Worm (Caenorhabditis elegans) whole organism, early embryonic: ENCODE data around the gene F21C10.7.

Source experiments
- B0310.2 ChIP-seq: sonication (generic microtip); optimal IDR thresholded peaks from 2 replicates; lab custom pipeline; 2016; ENCODE audit warnings: mild to moderate bottlenecking, missing genetic modification characterization, missing compliant biosample characterization
- F13C5.2 ChIP-seq: sonication (generic microtip); optimal IDR thresholded peaks from 2 replicates; lab custom pipeline; 2017; ENCODE audit warnings: mild to moderate bottlenecking, missing genetic modification characterization, inconsistent platforms, missing compliant biosample characterization
- aly-1 ChIP-seq: sonication (generic microtip); optimal IDR thresholded peaks from 2 replicates; lab custom pipeline; 2016; ENCODE audit warnings: missing genetic modification characterization, missing compliant biosample characterization
- ama-1 ChIP-seq: fragments of 150-350 bp; optimal IDR thresholded peaks from 2 replicates; lab custom pipeline; 2014
- ceh-13 ChIP-seq: fragments of 200-800 bp; sonication (Bioruptor generic); optimal IDR thresholded peaks from 2 replicates; lab custom pipeline; 2018; ENCODE audit warnings: mild to moderate bottlenecking, missing genetic modification characterization, missing compliant biosample characterization
- ceh-36 ChIP-seq: sonication (generic microtip); optimal IDR thresholded peaks from 2 replicates; lab custom pipeline; 2016; ENCODE audit warnings: missing genetic modification characterization, inconsistent platforms, missing compliant biosample characterization
- ets-7 ChIP-seq: sonication (generic microtip); optimal IDR thresholded peaks from 2 replicates; lab custom pipeline; 2016; ENCODE audit warnings: missing genotype, missing genetic modification characterization, missing compliant biosample characterization
- flt-1 ChIP-seq: fragments of 200-800 bp; sonication (Bioruptor generic); IDR thresholded peaks from 2 replicates; pipeline ENCODE4 v1.3.6; 2022; ENCODE audit warnings: missing genetic modification characterization, missing compliant biosample characterization
- hmbx-1 ChIP-seq: sonication (generic microtip); optimal IDR thresholded peaks from 2 replicates; lab custom pipeline; 2016; ENCODE audit warnings: mild to moderate bottlenecking, missing genetic modification characterization, missing compliant biosample characterization
- hmg-4 ChIP-seq: fragments of 200-800 bp; sonication (Bioruptor generic); optimal IDR thresholded peaks from 2 replicates; lab custom pipeline; 2018; ENCODE audit warnings: mild to moderate bottlenecking, missing genetic modification characterization, missing compliant biosample characterization
- hnd-1 ChIP-seq: sonication (generic microtip); optimal IDR thresholded peaks from 2 replicates; lab custom pipeline; 2016; ENCODE audit warnings: missing genetic modification characterization, missing compliant biosample characterization
- pes-1 ChIP-seq: fragments of 200-800 bp; sonication (Bioruptor generic); IDR thresholded peaks from 2 replicates; pipeline ENCODE4 v1.3.6; 2022; ENCODE audit warnings: missing genetic modification reagents, missing genetic modification characterization, missing compliant biosample characterization
- scrt-1 ChIP-seq: fragments of 200-800 bp; sonication (Bioruptor generic); IDR thresholded peaks from 2 replicates; pipeline ENCODE4 v1.3.6; 2022; ENCODE audit warnings: missing genetic modification characterization, missing compliant biosample characterization
- sea-1 ChIP-seq: fragments of 200-800 bp; sonication (Bioruptor generic); conservative IDR thresholded peaks from 2 replicates; pipeline ENCODE4 v1.3.6; 2022; ENCODE audit warnings: missing genetic modification characterization, missing compliant biosample characterization
- tbx-11 ChIP-seq: fragments of 200-800 bp; sonication (Bioruptor generic); IDR thresholded peaks from 2 replicates; pipeline ENCODE4 v1.3.6; 2022; ENCODE audit warnings: missing genetic modification characterization, missing compliant biosample characterization
- tbx-37 ChIP-seq: fragments of 200-800 bp; sonication (Bioruptor generic); conservative IDR thresholded peaks from 2 replicates; pipeline ENCODE4 v1.3.6; 2022; ENCODE audit warnings: missing genetic modification reagents, missing genetic modification characterization, missing compliant biosample characterization
- tra-4 ChIP-seq: sonication (generic microtip); optimal IDR thresholded peaks from 2 replicates; lab custom pipeline; 2017; ENCODE audit warnings: missing genetic modification characterization, missing compliant biosample characterization

F21C10.7 gene

DNA sequence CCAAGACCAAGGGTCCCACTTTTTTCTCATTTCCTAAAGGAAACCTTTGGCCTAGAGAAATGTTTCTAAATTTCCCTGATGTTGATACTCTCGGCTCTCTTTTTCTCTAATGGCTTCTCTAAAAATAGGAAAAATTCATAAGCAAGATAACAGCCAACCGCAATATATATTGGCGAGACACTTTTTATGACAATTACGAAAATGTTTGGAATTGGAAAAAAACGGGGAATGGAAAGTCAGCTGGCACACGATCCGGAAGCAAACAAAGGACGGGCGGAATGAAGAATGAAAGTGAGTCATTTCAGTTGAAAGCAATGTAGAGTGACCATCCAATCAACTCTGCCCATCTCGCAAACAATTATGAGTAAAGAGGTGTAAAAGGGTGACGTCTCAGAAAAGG lies 31.2 kb upstream of the F21C10.7 start:
- TF ChIP-seq sea-1 (no peak), scrt-1 (GFP tag; lab: Robert Waterston, UW) (no peak), tra-4 (tag; lab: Kevin White, UChicago) (no peak), hnd-1 (tag; lab: Kevin White, UChicago) (no peak), B0310.2 (tag; lab: Kevin White, UChicago) (no peak), ets-7 (tag; lab: Kevin White, UChicago) (no peak), pes-1 (no peak), hmg-4 (no peak), F13C5.2 (no peak), ceh-36 (tag; lab: Kevin White, UChicago) (no peak), aly-1 (no peak)

DNA sequence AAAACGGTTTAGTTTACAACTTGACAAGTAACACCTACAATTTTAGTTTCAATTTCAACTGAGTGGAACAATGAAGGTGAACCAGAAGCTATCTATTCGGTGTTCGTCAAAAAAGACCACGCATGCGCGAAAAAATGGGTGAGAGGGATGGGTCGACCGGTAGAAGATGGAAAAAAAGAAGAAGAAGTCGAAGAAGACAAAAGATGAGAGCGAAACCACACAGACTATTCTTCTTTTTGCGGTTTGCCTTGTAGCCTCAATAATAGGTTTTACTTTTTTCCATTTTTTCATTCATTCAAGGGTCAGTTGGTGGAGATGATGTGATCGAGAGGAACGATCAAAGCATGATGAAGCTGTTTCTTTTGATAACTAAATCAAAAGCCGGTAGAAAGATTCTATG lies 30.2 kb upstream of the F21C10.7 start:
- TF ChIP-seq ceh-36 (tag; lab: Kevin White, UChicago): no peak
- TF ChIP-seq aly-1: no peak
- TF ChIP-seq sea-1: no peak
- TF ChIP-seq flt-1 (GFP tag; lab: Robert Waterston, UW): no peak
- TF ChIP-seq hmg-4: no peak
- TF ChIP-seq ets-7 (tag; lab: Kevin White, UChicago): no peak
- TF ChIP-seq B0310.2 (tag; lab: Kevin White, UChicago): no peak
- TF ChIP-seq F13C5.2: no peak
- no peak for TF ChIP-seq ama-1 (lab: Kevin White, UChicago)
- no peak for TF ChIP-seq ceh-13 (GFP tag; lab: Kevin White, UChicago)
- TF ChIP-seq hmbx-1 (tag; lab: Kevin White, UChicago): no peak

DNA sequence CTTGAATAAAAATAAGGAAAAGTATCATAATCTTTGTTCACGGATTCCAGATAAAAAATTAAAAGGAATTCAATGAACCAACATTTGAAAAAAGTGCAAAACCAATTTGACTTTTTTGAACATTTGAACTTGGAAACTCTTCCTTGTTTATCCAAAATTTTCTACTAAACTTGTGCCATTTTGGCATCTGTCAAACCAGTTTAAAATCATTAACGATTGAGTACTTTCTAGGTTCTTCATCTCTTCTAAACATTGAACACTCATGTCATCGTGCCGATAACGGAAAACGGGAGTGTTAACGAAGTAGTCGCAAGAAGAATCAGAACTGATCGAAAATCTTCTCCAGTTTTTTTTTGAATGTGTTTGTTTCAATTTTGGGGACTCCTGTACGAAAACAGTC lies 28.3 kb upstream of the F21C10.7 start:
- TF ChIP-seq ceh-13 (GFP tag; lab: Kevin White, UChicago): no peak
- TF ChIP-seq ama-1 (lab: Kevin White, UChicago): no peak
- no peak for TF ChIP-seq hmg-4
- no peak for TF ChIP-seq tbx-11
- TF ChIP-seq ceh-36 (tag; lab: Kevin White, UChicago): no peak
- TF ChIP-seq hnd-1 (tag; lab: Kevin White, UChicago): no peak
- no peak for TF ChIP-seq scrt-1 (GFP tag; lab: Robert Waterston, UW)
- TF ChIP-seq ets-7 (tag; lab: Kevin White, UChicago): no peak
- no peak for TF ChIP-seq sea-1
- no peak for TF ChIP-seq flt-1 (GFP tag; lab: Robert Waterston, UW)

DNA sequence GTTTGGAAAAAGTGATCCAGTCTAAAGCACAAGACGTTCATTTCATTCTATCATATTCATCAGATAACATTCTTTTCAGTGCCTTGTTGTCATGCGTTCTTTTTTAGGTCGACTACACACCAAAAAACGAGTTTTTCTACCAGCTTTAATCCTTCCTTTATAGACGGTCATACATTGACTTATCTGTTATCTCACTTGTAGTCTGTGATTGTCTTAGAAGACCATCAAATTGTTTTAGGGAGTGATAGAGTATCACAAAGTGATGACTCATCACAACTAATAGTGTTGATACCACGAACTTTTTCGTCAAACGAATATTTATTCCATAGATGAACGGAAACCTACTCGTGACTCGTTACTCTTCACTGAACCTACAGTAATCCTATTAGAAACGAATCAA lies 26.7 kb upstream of the F21C10.7 start:
- no peak for TF ChIP-seq ama-1 (lab: Kevin White, UChicago)

DNA sequence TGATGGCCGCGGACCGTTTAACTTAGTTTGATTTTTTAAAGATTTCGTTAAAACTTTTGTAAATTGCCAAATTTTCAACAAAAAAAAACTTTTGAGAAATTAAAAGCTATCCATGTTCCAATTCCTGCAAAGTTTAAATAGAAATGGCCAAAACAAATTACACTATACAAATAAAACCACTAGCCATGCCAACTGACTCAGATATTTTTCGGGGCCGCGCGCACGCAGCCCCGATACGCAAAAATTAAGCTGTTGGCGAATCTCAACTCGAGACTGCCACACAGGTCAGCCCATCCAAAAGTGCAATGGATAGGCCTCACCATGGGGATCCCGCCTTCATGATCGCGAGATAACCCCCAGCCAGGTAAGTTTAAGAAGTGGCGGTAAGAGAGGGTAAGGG lies 25.9 kb upstream of the F21C10.7 start:
- 0 out of 2 replicates have a peak, but pooled peaks have one; percentile 60 for TF ChIP-seq sea-1
- 0 out of 2 replicates have a peak, but pooled peaks have one; percentile 47 for TF ChIP-seq pes-1

DNA sequence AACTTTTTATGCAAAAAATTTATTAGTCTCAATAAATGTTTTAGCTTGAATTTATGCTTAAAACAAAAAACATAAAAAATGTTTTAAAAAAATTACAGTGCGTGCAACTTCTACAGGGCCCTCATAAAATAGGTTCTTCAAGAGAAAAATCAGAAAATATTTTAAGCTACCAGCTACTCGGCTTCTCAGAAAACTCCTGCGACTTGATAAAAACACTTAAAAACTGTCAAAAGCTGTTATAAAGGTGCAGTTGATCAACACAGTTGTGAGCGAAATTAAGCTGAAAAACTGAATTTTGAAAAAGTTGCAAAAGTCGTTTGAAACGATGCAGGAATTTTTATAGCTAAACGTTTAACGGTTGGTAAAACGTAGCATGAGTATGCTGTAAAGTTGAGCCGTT lies 23.8 kb upstream of the F21C10.7 start:
- no peak for TF ChIP-seq ets-7 (tag; lab: Kevin White, UChicago)
- TF ChIP-seq flt-1 (GFP tag; lab: Robert Waterston, UW): no peak; the same call in 1 of the 2 replicates
- peak; percentile 54 for TF ChIP-seq hnd-1 (tag; lab: Kevin White, UChicago)
- 0 out of 2 replicates have a peak, but pooled peaks have one; percentile 39 for TF ChIP-seq pes-1
- no peak for TF ChIP-seq ceh-36 (tag; lab: Kevin White, UChicago)
- no peak for TF ChIP-seq B0310.2 (tag; lab: Kevin White, UChicago)
- no peak for TF ChIP-seq hmbx-1 (tag; lab: Kevin White, UChicago)
- peak; percentile 27; the same call in 1 of the 2 replicates for TF ChIP-seq tbx-11
- TF ChIP-seq ceh-13 (GFP tag; lab: Kevin White, UChicago): no peak
- peak; percentile 94 for TF ChIP-seq ama-1 (lab: Kevin White, UChicago)
- peak; percentile 95 for TF ChIP-seq sea-1
- no peak for TF ChIP-seq F13C5.2
- no peak for TF ChIP-seq aly-1

DNA sequence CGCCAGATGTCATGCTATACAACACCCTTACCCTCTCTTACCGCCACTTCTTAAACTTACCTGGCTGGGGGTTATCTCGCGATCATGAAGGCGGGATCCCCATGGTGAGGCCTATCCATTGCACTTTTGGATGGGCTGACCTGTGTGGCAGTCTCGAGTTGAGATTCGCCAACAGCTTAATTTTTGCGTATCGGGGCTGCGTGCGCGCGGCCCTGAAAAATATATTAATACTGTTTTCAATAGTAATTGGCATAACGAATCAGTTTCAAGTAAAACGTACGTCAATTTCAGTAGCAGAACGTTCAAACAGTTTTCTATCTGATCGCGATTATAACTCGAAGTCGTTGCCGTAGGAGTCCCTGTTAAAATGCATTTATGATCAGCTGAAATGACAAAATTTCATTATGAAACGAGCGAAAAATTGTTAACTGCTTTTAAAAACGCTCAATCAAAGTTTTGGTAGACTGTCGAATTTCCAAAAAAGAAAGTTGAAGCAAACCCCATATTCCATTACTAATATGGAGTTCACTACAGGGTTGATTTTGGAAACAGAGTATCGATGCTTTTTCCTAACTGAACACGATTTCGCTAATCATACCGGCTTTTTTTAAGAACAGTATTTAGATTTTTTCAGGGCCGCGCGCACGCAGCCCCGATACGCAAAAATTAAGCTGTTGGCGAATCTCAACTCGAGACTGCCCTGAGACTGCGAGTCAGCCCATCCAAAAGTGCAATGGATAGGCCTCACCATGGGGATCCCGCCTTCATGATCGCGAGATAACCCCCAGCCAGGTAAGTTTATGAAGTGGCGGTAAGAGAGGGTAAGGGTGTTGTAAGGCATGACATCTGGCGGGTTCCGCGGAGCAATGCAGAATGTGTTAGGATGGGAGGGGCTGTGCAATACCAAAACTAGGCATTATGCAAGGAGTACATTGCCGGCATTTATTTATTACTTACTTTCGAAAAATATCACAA lies 21.5 kb upstream of the F21C10.7 start:
- TF ChIP-seq scrt-1 (GFP tag; lab: Robert Waterston, UW): peak; percentile 60; the same call in 1 of the 2 replicates
- TF ChIP-seq hmg-4: peak; percentile 0
- 0 out of 2 replicates have a peak, but pooled peaks have one; percentile 20 for TF ChIP-seq sea-1

DNA sequence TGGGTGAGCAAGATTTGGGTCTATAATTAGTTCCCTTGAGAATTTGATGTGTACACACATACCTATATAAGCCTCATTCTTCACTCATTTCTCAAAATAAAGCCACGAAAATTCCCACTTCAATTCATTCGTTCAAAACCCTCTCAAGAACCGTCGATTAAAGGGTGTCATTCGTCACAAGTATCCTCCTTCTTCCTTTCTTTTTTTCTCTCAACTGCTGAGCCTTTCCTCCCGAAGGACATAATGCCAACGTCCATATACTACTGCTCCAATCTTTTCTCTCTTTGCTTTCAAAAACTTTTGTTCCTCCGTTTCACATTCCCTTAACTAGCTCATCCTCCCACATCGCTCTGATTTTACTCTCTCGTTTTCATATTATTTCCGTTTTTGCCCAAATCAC lies 20.4 kb upstream of the F21C10.7 start, which contains the start of gene T27E4.1:
TSS of gene T27E4.1 (plus strand) at position 137 of the 400 bp plus-strand sequence.
- TF ChIP-seq hnd-1 (tag; lab: Kevin White, UChicago) (no peak), ceh-36 (tag; lab: Kevin White, UChicago) (no peak), tbx-37 (GFP tag; lab: Robert Waterston, UW) (no peak), aly-1 (no peak), ets-7 (tag; lab: Kevin White, UChicago) (no peak), ama-1 (lab: Kevin White, UChicago) (no peak), tbx-11 (no peak), pes-1 (no peak), ceh-13 (GFP tag; lab: Kevin White, UChicago) (no peak), scrt-1 (GFP tag; lab: Robert Waterston, UW) (no peak), sea-1 (no peak), hmbx-1 (tag; lab: Kevin White, UChicago) (no peak), B0310.2 (tag; lab: Kevin White, UChicago) (no peak), F13C5.2 (no peak), hmg-4 (no peak), flt-1 (GFP tag; lab: Robert Waterston, UW) (no peak), tra-4 (tag; lab: Kevin White, UChicago) (no peak)
